Worm (Caenorhabditis elegans) whole organism, late embryonic: ENCODE data around the gene T24A6.16.

ENCODE experiments used
- ahr-1 ChIP-seq: sonication (generic microtip); optimal IDR thresholded peaks from 2 replicates; lab custom pipeline; 2016; ENCODE audit warnings: missing genetic modification characterization, missing compliant biosample characterization
- fax-1 ChIP-seq: sonication (generic microtip); optimal IDR thresholded peaks from 2 replicates; lab custom pipeline; 2016; ENCODE audit warnings: missing genotype, missing genetic modification characterization, missing compliant biosample characterization
- hlh-6 ChIP-seq: sonication (generic microtip); optimal IDR thresholded peaks from 2 replicates; lab custom pipeline; 2016; ENCODE audit warnings: missing genotype, missing genetic modification characterization, missing compliant biosample characterization
- rnt-1 ChIP-seq: sonication (generic microtip); optimal IDR thresholded peaks from 2 replicates; lab custom pipeline; 2016; ENCODE audit warnings: missing genetic modification characterization, missing compliant biosample characterization

ce11 chrV:3610709-3611108 is 48.0 kb upstream of the T24A6.16 start:
- TF ChIP-seq ahr-1 (tag; lab: Kevin White, UChicago) (no peak), rnt-1 (tag; lab: Kevin White, UChicago) (no peak), hlh-6 (no peak), fax-1 (no peak)
